Fruit fly (Drosophila melanogaster) whole organism, embryonic: ENCODE results near the gene eIF3l.

ENCODE experiments used
- ATbp ChIP-seq: fragments of 200-800 bp; sonication (Bioruptor generic); optimal IDR thresholded peaks from 2 replicates; lab custom pipeline; 2017; ENCODE audit warnings: missing biosample characterization, mild to moderate bottlenecking, missing genetic modification characterization, missing genetic modification reagents
- Antp ChIP-seq: fragments of 200-800 bp; sonication (Bioruptor generic); optimal IDR thresholded peaks from 3 replicates; lab custom pipeline; 2016; ENCODE audit warnings: missing biosample characterization, missing genetic modification characterization
- Awh ChIP-seq: fragments of 200-800 bp; sonication (Bioruptor generic); IDR thresholded peaks from 2 replicates; pipeline ENCODE4, ENCODE4 v1.3.6; 2022; ENCODE audit warnings: missing biosample characterization, missing genetic modification characterization
- B-H1 ChIP-seq: fragments of 200-800 bp; sonication (Bioruptor generic); IDR thresholded peaks from 3 replicates; pipeline ENCODE4 v1.3.6; 2022; ENCODE audit warnings: missing biosample characterization, missing genetic modification characterization
- Bgb ChIP-seq: fragments of 200-800 bp; sonication (Bioruptor generic); IDR thresholded peaks from 2 replicates; pipeline ENCODE4 v1.3.6; 2022; ENCODE audit warnings: missing biosample characterization, missing genetic modification characterization; ENCODE audit not compliant: partially characterized antibody
- CG10267 ChIP-seq: fragments of 200-800 bp; sonication (Bioruptor generic); optimal IDR thresholded peaks from 2 replicates; lab custom pipeline; 2018; ENCODE audit warnings: missing biosample characterization, mild to moderate bottlenecking, missing genetic modification characterization, moderate library complexity
- CG10274 ChIP-seq: fragments of 200-800 bp; sonication (Bioruptor generic); optimal IDR thresholded peaks from 3 replicates; lab custom pipeline; 2017; ENCODE audit warnings: missing biosample characterization, mild to moderate bottlenecking, missing genetic modification characterization
- CG11093 ChIP-seq: fragments of 200-800 bp; sonication (Bioruptor generic); IDR thresholded peaks from 3 replicates; pipeline ENCODE4 v1.3.6; 2022; ENCODE audit warnings: missing biosample characterization, missing genetic modification characterization
- CG17359 ChIP-seq: fragments of 200-800 bp; sonication (Bioruptor generic); optimal IDR thresholded peaks from 3 replicates; lab custom pipeline; 2018; ENCODE audit warnings: missing biosample characterization, mild to moderate bottlenecking, missing genetic modification characterization, moderate library complexity
- CG17802 ChIP-seq: fragments of 200-800 bp; sonication (Bioruptor generic); optimal IDR thresholded peaks from 2 replicates; lab custom pipeline; 2018; ENCODE audit warnings: missing biosample characterization, mild to moderate bottlenecking, missing genetic modification characterization, moderate library complexity
- CG1832 ChIP-seq: fragments of 200-800 bp; sonication (Bioruptor generic); optimal IDR thresholded peaks from 2 replicates; lab custom pipeline; 2017; ENCODE audit warnings: missing biosample characterization, mild to moderate bottlenecking, missing genetic modification characterization, inconsistent platforms
- CG30431 ChIP-seq: fragments of 200-800 bp; sonication (Bioruptor generic); optimal IDR thresholded peaks from 2 replicates; lab custom pipeline; 2017; ENCODE audit warnings: missing biosample characterization, missing genetic modification characterization
- CG32772 ChIP-seq: fragments of 200-800 bp; sonication (Bioruptor generic); IDR thresholded peaks from 2 replicates; pipeline ENCODE4 v1.3.6; 2022; ENCODE audit warnings: missing biosample characterization, missing genetic modification characterization
- CG34224 ChIP-seq: fragments of 200-800 bp; sonication (Bioruptor generic); IDR thresholded peaks from 3 replicates; pipeline ENCODE4 v1.3.6; 2022; ENCODE audit warnings: missing biosample characterization, missing genetic modification characterization; ENCODE audit not compliant: partially characterized antibody
- CG34422 ChIP-seq: fragments of 200-800 bp; sonication (Bioruptor generic); IDR thresholded peaks from 3 replicates; pipeline ENCODE4 v1.3.6; 2022; ENCODE audit warnings: missing biosample characterization, missing genetic modification characterization
- CG4707 ChIP-seq: fragments of 200-800 bp; sonication (Bioruptor generic); optimal IDR thresholded peaks from 2 replicates; lab custom pipeline; 2018; ENCODE audit warnings: missing biosample characterization, mild to moderate bottlenecking, missing genetic modification characterization, moderate library complexity
- CG4730 ChIP-seq: fragments of 200-800 bp; sonication (Bioruptor generic); IDR thresholded peaks from 2 replicates; pipeline ENCODE4 v1.3.6; 2022; ENCODE audit warnings: missing biosample characterization, missing genetic modification characterization
- CG5953 ChIP-seq: fragments of 200-800 bp; sonication (Bioruptor generic); IDR thresholded peaks from 2 replicates; pipeline ENCODE4 v1.3.6; 2022; ENCODE audit warnings: missing biosample characterization, missing genetic modification characterization
- CG6813 ChIP-seq: fragments of 200-800 bp; sonication (Bioruptor generic); optimal IDR thresholded peaks from 2 replicates; lab custom pipeline; 2017; ENCODE audit warnings: missing biosample characterization, missing genetic modification characterization, mild to moderate bottlenecking, moderate library complexity, missing genetic modification reagents
- CG9609 ChIP-seq: fragments of 200-800 bp; sonication (Bioruptor generic); optimal IDR thresholded peaks from 3 replicates; lab custom pipeline; 2016; ENCODE audit warnings: missing biosample characterization, missing genetic modification characterization
- D ChIP-seq, 2 experiments: fragments of 200-800 bp in 1 of 2; fragments of >200 bp in 1 of 2; sonication (Bioruptor generic) in 1 of 2; optimal IDR thresholded peaks; 2 replicates in 1 of 2; 3 replicates in 1 of 2; lab custom pipeline; 2017; ENCODE audit warnings: mild to moderate bottlenecking in 1 of 2, missing biosample characterization in 1 of 2, missing genetic modification characterization in 1 of 2, missing genetic modification reagents in 1 of 2
- D19A ChIP-seq: fragments of 200-800 bp; optimal IDR thresholded peaks from 3 replicates; lab custom pipeline; 2019; ENCODE audit warnings: missing biosample characterization, mild to moderate bottlenecking, missing genetic modification characterization, moderate library complexity
- Dad ChIP-seq: fragments of 200-800 bp; sonication (Bioruptor generic); optimal IDR thresholded peaks from 3 replicates; lab custom pipeline; 2016; ENCODE audit warnings: missing biosample characterization, missing genetic modification characterization
- Dbx ChIP-seq: fragments of 200-800 bp; sonication (Bioruptor generic); IDR thresholded peaks from 3 replicates; pipeline ENCODE4 v1.3.6; 2022; ENCODE audit warnings: missing biosample characterization, missing genetic modification characterization
- Gsc ChIP-seq: fragments of 200-800 bp; sonication (Bioruptor generic); IDR thresholded peaks from 2 replicates; pipeline ENCODE4 v1.3.6; 2022; ENCODE audit warnings: missing biosample characterization, missing genetic modification characterization
- H15 ChIP-seq: fragments of 200-800 bp; sonication (Bioruptor generic); IDR thresholded peaks from 3 replicates; pipeline ENCODE4 v1.3.6; 2022; ENCODE audit warnings: missing biosample characterization, missing genetic modification characterization
- HmgD ChIP-seq: fragments of 200-800 bp; sonication (Bioruptor generic); optimal IDR thresholded peaks from 3 replicates; lab custom pipeline; 2016; ENCODE audit warnings: missing biosample characterization, missing genetic modification characterization
- Hmr ChIP-seq: fragments of 200-800 bp; sonication (Bioruptor generic); optimal IDR thresholded peaks from 3 replicates; lab custom pipeline; 2017; ENCODE audit warnings: mild to moderate bottlenecking, missing biosample characterization, missing genetic modification reagents, missing genetic modification characterization
- Hsf ChIP-seq: fragments of 200-800 bp; sonication (Bioruptor generic); optimal IDR thresholded peaks from 3 replicates; lab custom pipeline; 2016; ENCODE audit warnings: missing biosample characterization, missing genetic modification characterization
- NfI ChIP-seq: fragments of 200-800 bp; sonication (Bioruptor generic); optimal IDR thresholded peaks from 3 replicates; lab custom pipeline; 2018; ENCODE audit warnings: missing biosample characterization, mild to moderate bottlenecking, missing genetic modification characterization, moderate library complexity
- Sox102F ChIP-seq: fragments of 200-800 bp; sonication (Bioruptor generic); optimal IDR thresholded peaks from 2 replicates; lab custom pipeline; 2018; ENCODE audit warnings: missing biosample characterization, mild to moderate bottlenecking, missing genetic modification characterization, moderate library complexity
- Trl ChIP-seq, 3 experiments: fragments of >200 bp in 2 of 3; fragments of 200-800 bp in 1 of 3; sonication (Bioruptor generic) in 1 of 3; optimal IDR thresholded peaks; 2 replicates in 1 of 3; 3 replicates in 2 of 3; lab custom pipeline; 2016 to 2017; ENCODE audit warnings: missing biosample characterization in 1 of 3, missing genetic modification characterization in 1 of 3
- Xrp1 ChIP-seq: fragments of 200-800 bp; sonication (Bioruptor generic); IDR thresholded peaks from 2 replicates; pipeline ENCODE4 v1.3.6; 2022; ENCODE audit warnings: missing biosample characterization, missing genetic modification characterization
- bcd ChIP-seq: fragments of 200-800 bp; sonication (Bioruptor generic); optimal IDR thresholded peaks from 2 replicates; lab custom pipeline; 2017; ENCODE audit warnings: missing biosample characterization, mild to moderate bottlenecking, missing genetic modification characterization
- btn ChIP-seq: fragments of 200-800 bp; sonication (Bioruptor generic); optimal IDR thresholded peaks from 2 replicates; lab custom pipeline; 2016; ENCODE audit warnings: missing biosample characterization, missing genetic modification characterization
- cad ChIP-seq: fragments of >200 bp; optimal IDR thresholded peaks from 2 replicates; lab custom pipeline; 2017; ENCODE audit warnings: missing biosample characterization, missing genetic modification characterization
- chn ChIP-seq: fragments of 200-800 bp; sonication (Bioruptor generic); optimal IDR thresholded peaks from 2 replicates; lab custom pipeline; 2016; ENCODE audit warnings: missing biosample characterization, missing genetic modification characterization
- fd102C ChIP-seq: fragments of 200-800 bp; sonication (Bioruptor generic); optimal IDR thresholded peaks from 2 replicates; lab custom pipeline; 2018; ENCODE audit warnings: missing biosample characterization, mild to moderate bottlenecking, missing genetic modification characterization, moderate library complexity
- fd3F ChIP-seq: fragments of 200-800 bp; sonication (Bioruptor generic); optimal IDR thresholded peaks from 2 replicates; lab custom pipeline; 2018; ENCODE audit warnings: missing biosample characterization, mild to moderate bottlenecking, missing genetic modification characterization, moderate library complexity
- ftz-f1 ChIP-seq: fragments of 200-800 bp; sonication (Bioruptor generic); optimal IDR thresholded peaks from 2 replicates; lab custom pipeline; 2016; ENCODE audit warnings: missing biosample characterization, missing genetic modification characterization
- gro ChIP-seq: fragments of 200-800 bp; sonication (Bioruptor generic); optimal IDR thresholded peaks from 2 replicates; lab custom pipeline; 2016; ENCODE audit warnings: missing biosample characterization, missing genetic modification characterization
- hbn ChIP-seq: fragments of 200-800 bp; sonication (Bioruptor generic); IDR thresholded peaks from 2 replicates; pipeline ENCODE4 v1.3.6; 2022; ENCODE audit warnings: missing biosample characterization, missing genetic modification characterization; ENCODE audit not compliant: partially characterized antibody
- inv ChIP-seq: fragments of 200-800 bp; sonication (Bioruptor generic); IDR thresholded peaks from 2 replicates; pipeline ENCODE4 v1.3.6; 2022; ENCODE audit warnings: missing biosample characterization, missing genetic modification characterization; ENCODE audit not compliant: partially characterized antibody
- mam ChIP-seq: fragments of 200-800 bp; sonication (Bioruptor generic); optimal IDR thresholded peaks from 3 replicates; lab custom pipeline; 2016; ENCODE audit warnings: missing biosample characterization, missing genetic modification characterization
- sim ChIP-seq: fragments of 200-800 bp; sonication (Bioruptor generic); IDR thresholded peaks from 2 replicates; pipeline ENCODE4 v1.3.6; 2022; ENCODE audit warnings: missing biosample characterization, missing genetic modification characterization
- slbo ChIP-seq: fragments of 200-800 bp; sonication (Bioruptor generic); IDR thresholded peaks from 2 replicates; pipeline ENCODE4 v1.3.6; 2022; ENCODE audit warnings: missing biosample characterization, missing genetic modification characterization
- sr ChIP-seq: fragments of 200-800 bp; sonication (Bioruptor generic); IDR thresholded peaks from 3 replicates; pipeline ENCODE4 v1.3.6; 2022; ENCODE audit warnings: missing biosample characterization, missing genetic modification characterization
- trh ChIP-seq: fragments of 200-800 bp; sonication (Bioruptor generic); optimal IDR thresholded peaks from 2 replicates; lab custom pipeline; 2016; ENCODE audit warnings: missing biosample characterization, missing genetic modification characterization
- wek ChIP-seq: fragments of 200-800 bp; sonication (Bioruptor generic); optimal IDR thresholded peaks from 3 replicates; lab custom pipeline; 2018; ENCODE audit warnings: missing biosample characterization, mild to moderate bottlenecking, missing genetic modification characterization, moderate library complexity
- wor ChIP-seq: fragments of 200-800 bp; sonication (Bioruptor generic); IDR thresholded peaks from 2 replicates; pipeline ENCODE4 v1.3.6; 2022; ENCODE audit warnings: missing biosample characterization, missing genetic modification characterization

eIF3l gene

dm6 chr3L:12131918-12132317, 14.0 kb downstream of the eIF3l start, which contains the start of gene DEF8 (continued):
- TF ChIP-seq sr (GFP tag; lab: Robert Waterston, UW) (no peak), fd102C (GFP tag; lab: Kevin White, UChicago) (no peak), trh (GFP tag; lab: Kevin White, UChicago) (peak; percentile 31), B-H1 (GFP tag; lab: Robert Waterston, UW) (peak; percentile 76), Dad (GFP tag; lab: Kevin White, UChicago) (peak; percentile 60), Awh (peak; percentile 90), CG4730 (peak; percentile 82), cad (GFP tag; lab: Kevin White, UChicago) (no peak), CG5953 (GFP tag; lab: Robert Waterston, UW) (peak; percentile 77), hbn (no peak), CG17359 (tag; lab: Kevin White, UChicago) (peak; percentile 91), CG6813 (GFP tag; lab: Kevin White, UChicago) (peak; percentile 73), Hsf (peak; percentile 59), wor (GFP tag; lab: Robert Waterston, UW) (peak; percentile 77), chn (peak; percentile 53), CG34422 (peak; percentile 86), Gsc (GFP tag; lab: Robert Waterston, UW) (no peak), D19A (tag; lab: Kevin White, UChicago) (peak; percentile 87), D (optimal IDR thresholded peaks at IDR 0.05; lab: Kevin White, UChicago) (no peak), D (GFP tag; optimal IDR thresholded peaks at IDR 0.05; lab: Kevin White, UChicago) (peak; percentile 75), Bgb (peak; percentile 53; the same call in 1 of the 2 replicates), Trl (optimal IDR thresholded peaks at IDR 0.05; lab: Kevin White, UChicago) (no peak), Trl (GFP tag; optimal IDR thresholded peaks at IDR 0.05; lab: Kevin White, UChicago) (no peak), Dbx (peak; percentile 80; the same call in 2 of the 3 replicates), mam (GFP tag; lab: Kevin White, UChicago) (peak; percentile 57), inv (GFP tag; lab: Robert Waterston, UW) (no peak; the same call in 1 of the 2 replicates), ATbp (peak; percentile 61), wek (GFP tag; lab: Kevin White, UChicago) (no peak), CG17802 (tag; lab: Kevin White, UChicago) (no peak), slbo (peak; percentile 88), CG4707 (GFP tag; lab: Kevin White, UChicago) (peak; percentile 63), CG9609 (peak; percentile 19), CG32772 (GFP tag; lab: Robert Waterston, UW) (peak; percentile 87), CG34224 (GFP tag; lab: Robert Waterston, UW) (no peak), Sox102F (GFP tag; lab: Kevin White, UChicago) (peak; percentile 93), ftz-f1 (peak; percentile 94), CG10274 (GFP tag; lab: Kevin White, UChicago) (no peak), CG1832 (GFP tag; lab: Kevin White, UChicago) (no peak), HmgD (GFP tag; lab: Kevin White, UChicago) (no peak), Xrp1 (GFP tag; lab: Robert Waterston, UW) (peak; percentile 94), fd3F (GFP tag; lab: Kevin White, UChicago) (peak; percentile 77), sim (peak; percentile 77; the same call in 1 of the 2 replicates), Hmr (no peak), CG11093 (GFP tag; lab: Robert Waterston, UW) (peak; percentile 30; the same call in 1 of the 3 replicates), btn (no peak), H15 (peak; percentile 78), NfI (GFP tag; lab: Kevin White, UChicago) (peak; percentile 77), bcd (GFP tag; lab: Kevin White, UChicago) (peak; percentile 78), gro (GFP tag; lab: Kevin White, UChicago) (peak; percentile 36), CG30431 (GFP tag; lab: Kevin White, UChicago) (peak; percentile 51), Antp (GFP tag; lab: Kevin White, UChicago) (peak; percentile 52), CG10267 (tag; lab: Kevin White, UChicago) (peak; percentile 88)
